Worm (Caenorhabditis elegans) whole organism, L1 larva: ENCODE measurements around the gene vha-8.

Experiments used
- C16A3.4 ChIP-seq: fragments of 150-350 bp; optimal IDR thresholded peaks from 2 replicates; lab custom pipeline; 2014; ENCODE audit warnings: missing biosample characterization, missing genetic modification characterization
- blmp-1 ChIP-seq: fragments of 150-350 bp; optimal IDR thresholded peaks from 2 replicates; lab custom pipeline; 2014; ENCODE audit warnings: missing biosample characterization, missing genetic modification characterization
- efl-1 ChIP-seq, 4 experiments: fragments of 150-350 bp; optimal IDR thresholded peaks in 3 of 4; peaks in 1 of 4; 1 replicate in 1 of 4; 2 replicates in 3 of 4; lab custom pipeline; 2014; ENCODE audit warnings: missing biosample characterization in 2 of 4, missing genetic modification characterization in 2 of 4, missing genetic modification reagents in 2 of 4
- efl-3 ChIP-seq: fragments of 200-800 bp; sonication (Bioruptor generic); optimal IDR thresholded peaks from 2 replicates; lab custom pipeline; 2018; ENCODE audit warnings: mild to moderate bottlenecking, missing genetic modification characterization, missing compliant biosample characterization
- elt-2 ChIP-seq: sonication (generic microtip); optimal IDR thresholded peaks from 2 replicates; lab custom pipeline; 2016; ENCODE audit warnings: missing genetic modification characterization, mild to moderate bottlenecking, inconsistent platforms, missing compliant biosample characterization, missing genetic modification reagents
- elt-3 ChIP-seq, 6 experiments: fragments of 150-350 bp in 1 of 6; sonication (generic microtip); optimal IDR thresholded peaks; 2 replicates each; lab custom pipeline; 2017 to 2018; ENCODE audit warnings: missing biosample characterization in 6 of 6, missing genetic modification characterization in 6 of 6, inconsistent platforms in 1 of 6
- ets-5 ChIP-seq: fragments of 200-800 bp; sonication (Bioruptor generic); IDR thresholded peaks from 2 replicates; pipeline ENCODE4 v1.3.6; 2022; ENCODE audit warnings: missing genetic modification characterization, missing compliant biosample characterization
- fkh-10 ChIP-seq: sonication (generic microtip); optimal IDR thresholded peaks from 2 replicates; lab custom pipeline; 2017; ENCODE audit warnings: missing biosample characterization, missing genetic modification reagents, missing genetic modification characterization
- fos-1 ChIP-seq: fragments of 150-350 bp; optimal IDR thresholded peaks from 2 replicates; lab custom pipeline; 2014; ENCODE audit warnings: missing biosample characterization, missing genetic modification characterization
- hlh-17 ChIP-seq: fragments of 200-800 bp; sonication (Bioruptor generic); optimal IDR thresholded peaks from 2 replicates; lab custom pipeline; 2018; ENCODE audit warnings: missing genetic modification characterization, mild to moderate bottlenecking, missing compliant biosample characterization, moderate library complexity, borderline replicate concordance
- irx-1 ChIP-seq: sonication (generic microtip); optimal IDR thresholded peaks from 2 replicates; lab custom pipeline; 2016; ENCODE audit warnings: missing genetic modification characterization, missing compliant biosample characterization
- jun-1 ChIP-seq: fragments of 150-350 bp; optimal IDR thresholded peaks from 2 replicates; lab custom pipeline; 2014; ENCODE audit warnings: missing biosample characterization, missing genetic modification reagents, missing genetic modification characterization
- lin-14 ChIP-seq: fragments of 200-800 bp; sonication (Bioruptor generic); optimal IDR thresholded peaks from 2 replicates; lab custom pipeline; 2018; ENCODE audit warnings: mild to moderate bottlenecking, missing genetic modification characterization, moderate library complexity, missing compliant biosample characterization
- lin-35 ChIP-seq, 2 experiments: fragments of 150-350 bp; optimal IDR thresholded peaks; 2 replicates each; lab custom pipeline; 2014; ENCODE audit warnings: missing biosample characterization in 2 of 2, missing genetic modification characterization in 2 of 2, missing genetic modification reagents in 2 of 2
- lin-39 ChIP-seq: fragments of 150-350 bp; optimal IDR thresholded peaks from 2 replicates; lab custom pipeline; 2014; ENCODE audit warnings: missing biosample characterization, missing genetic modification reagents, missing genetic modification characterization
- nhr-11 ChIP-seq: fragments of 150-350 bp; optimal IDR thresholded peaks from 2 replicates; lab custom pipeline; 2014; ENCODE audit warnings: missing biosample characterization, missing genetic modification characterization
- nhr-19 ChIP-seq: fragments of 200-800 bp; sonication (Bioruptor generic); conservative IDR thresholded peaks from 2 replicates; pipeline ENCODE4 v1.3.6; 2022; ENCODE audit warnings: missing genetic modification characterization, missing compliant biosample characterization
- nhr-20 ChIP-seq: sonication (generic microtip); optimal IDR thresholded peaks from 2 replicates; lab custom pipeline; 2016; ENCODE audit warnings: mild to moderate bottlenecking, missing genetic modification characterization, missing compliant biosample characterization
- nhr-237 ChIP-seq: fragments of 150-350 bp; optimal IDR thresholded peaks from 2 replicates; lab custom pipeline; 2014; ENCODE audit warnings: missing biosample characterization, missing genetic modification characterization
- nhr-71 ChIP-seq: sonication (generic microtip); optimal IDR thresholded peaks from 2 replicates; lab custom pipeline; 2016; ENCODE audit warnings: mild to moderate bottlenecking, missing genetic modification characterization, moderate library complexity, missing compliant biosample characterization
- nhr-85 ChIP-seq: sonication (generic microtip); peaks from one replicate; lab custom pipeline; 2016; ENCODE audit warnings: missing genetic modification characterization, inconsistent platforms, missing compliant biosample characterization
- nhr-90 ChIP-seq: sonication (generic microtip); optimal IDR thresholded peaks from 2 replicates; lab custom pipeline; 2016; ENCODE audit warnings: mild to moderate bottlenecking, missing genetic modification characterization, missing compliant biosample characterization; ENCODE audit not compliant: poor library complexity
- pax-3 ChIP-seq: fragments of 200-800 bp; sonication (Bioruptor generic); optimal IDR thresholded peaks from 2 replicates; lab custom pipeline; 2018; ENCODE audit warnings: mild to moderate bottlenecking, missing genetic modification characterization, moderate library complexity, missing compliant biosample characterization
- pqm-1 ChIP-seq: sonication (generic microtip); optimal IDR thresholded peaks from 3 replicates; lab custom pipeline; 2017; ENCODE audit warnings: missing biosample characterization, missing genetic modification characterization
- rnt-1 ChIP-seq: sonication (generic microtip); optimal IDR thresholded peaks from 2 replicates; lab custom pipeline; 2016; ENCODE audit warnings: mild to moderate bottlenecking, missing genetic modification characterization, moderate library complexity, missing compliant biosample characterization
- snu-23 ChIP-seq: sonication (generic microtip); optimal IDR thresholded peaks from 2 replicates; lab custom pipeline; 2016; ENCODE audit warnings: missing genetic modification characterization, missing compliant biosample characterization
- sox-4 ChIP-seq: sonication (generic microtip); optimal IDR thresholded peaks from 2 replicates; lab custom pipeline; 2016; ENCODE audit warnings: missing genetic modification characterization, missing compliant biosample characterization
- sptf-1 ChIP-seq: fragments of 150-350 bp; optimal IDR thresholded peaks from 2 replicates; lab custom pipeline; 2014; ENCODE audit warnings: missing biosample characterization, missing genetic modification characterization
- tbx-2 ChIP-seq: sonication (generic microtip); optimal IDR thresholded peaks from 2 replicates; lab custom pipeline; 2016; ENCODE audit warnings: missing genetic modification characterization, missing compliant biosample characterization
- unc-130 ChIP-seq: fragments of 150-350 bp; optimal IDR thresholded peaks from 2 replicates; lab custom pipeline; 2017; ENCODE audit warnings: missing biosample characterization, missing genetic modification characterization, inconsistent platforms
- unc-30 ChIP-seq: sonication (generic microtip); optimal IDR thresholded peaks from 2 replicates; lab custom pipeline; 2017; ENCODE audit warnings: missing biosample characterization, missing genetic modification characterization
- unc-62 ChIP-seq: fragments of 150-350 bp; optimal IDR thresholded peaks from 2 replicates; lab custom pipeline; 2014; ENCODE audit warnings: missing biosample characterization, missing genetic modification reagents, missing genetic modification characterization
- unc-86 ChIP-seq: sonication (generic microtip); optimal IDR thresholded peaks from 2 replicates; lab custom pipeline; 2016; ENCODE audit warnings: missing genetic modification characterization, missing compliant biosample characterization
- zag-1 ChIP-seq: fragments of 150-350 bp; optimal IDR thresholded peaks from 2 replicates; lab custom pipeline; 2014; ENCODE audit warnings: missing biosample characterization, missing genetic modification characterization

Gene vha-8

ce11 chrIV:6795529-6795928, 4.7 kb downstream of the vha-8 start, which contains the start of the genes C17H12.3 and C17H12.12:
Gene C17H12.3 (minus strand): TSS chrIV:6795629.
Gene C17H12.12 (plus strand): TSS chrIV:6795924.
- no peak for TF ChIP-seq nhr-19 (GFP tag; lab: Robert Waterston, UW)
- TF ChIP-seq irx-1 (tag; lab: Kevin White, UChicago), result no peak
- no peak for TF ChIP-seq unc-130 (tag; lab: Kevin White, UChicago)
- no peak for TF ChIP-seq hlh-17 (GFP tag; lab: Kevin White, UChicago)
- TF ChIP-seq ets-5 (GFP tag; lab: Robert Waterston, UW), result no peak
- TF ChIP-seq efl-3 (GFP tag; lab: Kevin White, UChicago), result no peak
- no peak for TF ChIP-seq elt-2
- TF ChIP-seq pax-3, result no peak
- no peak for TF ChIP-seq snu-23
- no peak for TF ChIP-seq sptf-1 (tag; lab: Kevin White, UChicago)
- no peak for TF ChIP-seq lin-39 (tag; lab: Kevin White, UChicago)

ce11 chrIV:6802132-6802531, 11.3 kb downstream of the vha-8 start, which contains the start of the genes cest-4 and C17H12.11:
Gene cest-4 (minus strand): TSS chrIV:6802337.
Gene C17H12.11 (plus strand): TSS chrIV:6802387.
- TF ChIP-seq tbx-2, result no peak
- peak; percentile 5 for TF ChIP-seq pqm-1 (tag; lab: Kevin White, UChicago)
- peak in 1 of 2 experiments; percentile 23 for TF ChIP-seq lin-35 (GFP tag; optimal IDR thresholded peaks at IDR 0.05; lab: Kevin White, UChicago)
- peak; percentile 55 for TF ChIP-seq elt-2
- TF ChIP-seq, all 84 proteins: peak for 3

- no peak for TF ChIP-seq nhr-11 (tag; lab: Kevin White, UChicago)
- no peak for TF ChIP-seq nhr-71 (tag; lab: Kevin White, UChicago)
- TF ChIP-seq sox-4 (tag; lab: Kevin White, UChicago), result no peak
- TF ChIP-seq unc-62 (GFP tag; lab: Kevin White, UChicago), result no peak
- TF ChIP-seq elt-2, result no peak
- no peak for TF ChIP-seq nhr-90
- TF ChIP-seq jun-1 (tag; lab: Kevin White, UChicago), result no peak
- no peak for TF ChIP-seq fkh-10
- TF ChIP-seq zag-1 (tag; lab: Kevin White, UChicago), result no peak
- no peak for TF ChIP-seq unc-30 (tag; lab: Kevin White, UChicago)
- TF ChIP-seq, all 84 proteins: peak for 0
Measured at ce11 chrIV:6803294-6803693, 12.4 kb downstream of the vha-8 start.

- peak; percentile 61 for TF ChIP-seq blmp-1
- TF ChIP-seq efl-1 (optimal IDR thresholded peaks at IDR 0.05; lab: Kevin White, UChicago), result no peak
- peak in 1 of 2 experiments; percentile 60 for TF ChIP-seq efl-1 (GFP tag; optimal IDR thresholded peaks at IDR 0.05 in 1 of 2; lab: Kevin White, UChicago)
- TF ChIP-seq elt-3 (tag; optimal IDR thresholded peaks at IDR 0.05; lab: Kevin White, UChicago), result peak in 1 of 6 experiments; percentile 52
- TF ChIP-seq lin-39 (tag; lab: Kevin White, UChicago), result peak; percentile 62
- TF ChIP-seq C16A3.4 (tag; lab: Kevin White, UChicago), result no peak
- TF ChIP-seq nhr-85 (tag; lab: Kevin White, UChicago), result peak; percentile 72
- peak; percentile 66 for TF ChIP-seq rnt-1
- TF ChIP-seq fos-1 (tag; lab: Kevin White, UChicago), result peak; percentile 3
- peak; percentile 20 for TF ChIP-seq nhr-20 (tag; lab: Kevin White, UChicago)
- TF ChIP-seq lin-14 (GFP tag; lab: Kevin White, UChicago), result peak; percentile 71
- peak; percentile 38 for TF ChIP-seq nhr-71 (tag; lab: Kevin White, UChicago)
- TF ChIP-seq unc-86 (tag; lab: Kevin White, UChicago), result no peak
- peak in 1 of 2 experiments; percentile 23 for TF ChIP-seq lin-35 (GFP tag; optimal IDR thresholded peaks at IDR 0.05; lab: Kevin White, UChicago)
- no peak for TF ChIP-seq nhr-237 (tag; lab: Kevin White, UChicago)
- no peak for TF ChIP-seq fkh-10
- TF ChIP-seq snu-23, result peak; percentile 31
Measured at ce11 chrIV:6803805-6804344, 13.0 kb downstream of the vha-8 start.
